Fruit fly (Drosophila melanogaster) whole organism, pupa: Measurements from ENCODE around the gene Trs33.
A peak's percentile ranks its signal among the peaks of the same experiment; 100 is the strongest.

Experiments
- CG13204 ChIP-seq: fragments of 200-800 bp; sonication (Bioruptor generic); optimal IDR thresholded peaks from 2 replicates; lab custom pipeline; 2018; ENCODE audit warnings: missing biosample characterization, mild to moderate bottlenecking, missing genetic modification characterization, moderate library complexity
- CG14655 ChIP-seq: fragments of 200-800 bp; sonication (Bioruptor generic); optimal IDR thresholded peaks from 3 replicates; lab custom pipeline; 2017; ENCODE audit warnings: mild to moderate bottlenecking, missing biosample characterization, missing genetic modification reagents, missing genetic modification characterization
- CG32121 ChIP-seq: fragments of 200-800 bp; sonication (Bioruptor generic); IDR thresholded peaks from 2 replicates; pipeline ENCODE4 v1.3.6; 2022; ENCODE audit warnings: missing biosample characterization, missing genetic modification characterization
- CG34367 ChIP-seq: fragments of 200-800 bp; sonication (Bioruptor generic); optimal IDR thresholded peaks from 2 replicates; lab custom pipeline; 2018; ENCODE audit warnings: missing biosample characterization, mild to moderate bottlenecking, missing genetic modification characterization
- CG4496 ChIP-seq: fragments of 200-800 bp; sonication (Bioruptor generic); IDR thresholded peaks from 3 replicates; pipeline ENCODE4 v1.3.6; 2022; ENCODE audit warnings: missing biosample characterization, missing genetic modification characterization
- CG8301 ChIP-seq: fragments of 200-800 bp; sonication (Bioruptor generic); optimal IDR thresholded peaks from 2 replicates; lab custom pipeline; 2018; ENCODE audit warnings: missing biosample characterization, mild to moderate bottlenecking, missing genetic modification characterization
- EcR ChIP-seq: fragments of 200-800 bp; sonication (Bioruptor generic); optimal IDR thresholded peaks from 3 replicates; lab custom pipeline; 2019; ENCODE audit warnings: missing biosample characterization, missing genetic modification characterization, mild to moderate bottlenecking, moderate library complexity, missing genetic modification reagents
- Ets98B ChIP-seq: fragments of 200-800 bp; sonication (Bioruptor generic); IDR thresholded peaks from 2 replicates; pipeline ENCODE4 v1.3.6; 2022; ENCODE audit warnings: missing biosample characterization, missing genetic modification characterization
- Pif1B ChIP-seq: fragments of 200-800 bp; sonication (Bioruptor generic); optimal IDR thresholded peaks from 3 replicates; lab custom pipeline; 2016; ENCODE audit warnings: missing biosample characterization, missing genetic modification characterization
- fd96Ca ChIP-seq: fragments of 200-800 bp; sonication (Bioruptor generic); IDR thresholded peaks from 3 replicates; pipeline ENCODE4 v1.3.6; 2022; ENCODE audit warnings: missing biosample characterization, missing genetic modification characterization

DNA sequence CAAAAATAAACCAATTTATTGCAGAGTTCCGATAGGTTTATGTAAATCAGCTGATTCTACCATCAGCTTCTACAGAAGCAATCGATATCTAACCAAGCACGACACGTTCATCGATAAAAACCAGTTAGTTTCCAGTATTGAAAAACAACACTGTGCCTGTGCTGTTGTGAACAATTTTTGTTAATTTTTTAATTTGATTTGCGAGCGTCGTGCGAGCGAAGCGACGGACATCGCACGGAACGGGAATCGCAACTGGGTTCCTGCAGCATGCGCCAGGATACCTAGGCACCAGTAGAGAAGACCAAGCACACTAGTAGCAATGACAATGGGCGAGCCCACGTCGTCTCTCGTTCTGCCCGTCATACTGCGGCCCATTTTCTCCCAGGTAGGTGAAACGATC is 21.0 kb upstream of the Trs33 start, which contains the start of the genes Ccm3 and CG6136:
- TF ChIP-seq Ets98B = 0 out of 2 replicates have a peak, but pooled peaks have one; percentile 10
- TF ChIP-seq EcR = no peak
- TF ChIP-seq Pif1B = no peak
- TF ChIP-seq fd96Ca (GFP tag; lab: Robert Waterston, UW) = no peak
- TF ChIP-seq CG32121 = 0 out of 2 replicates have a peak, but pooled peaks have one; percentile 25
- TF ChIP-seq CG13204 (GFP tag; lab: Kevin White, UChicago) = no peak
- peak; percentile 45; the same call in 1 of the 3 replicates for TF ChIP-seq CG4496 (GFP tag; lab: Robert Waterston, UW)
- TF ChIP-seq CG34367 (tag; lab: Kevin White, UChicago) = no peak
- TF ChIP-seq CG8301 (tag; lab: Kevin White, UChicago) = no peak
- no peak for TF ChIP-seq CG14655
